Fruit fly (Drosophila melanogaster) whole organism, embryonic: ENCODE measurements around the gene CG4218.

Source experiments
- Adf1 ChIP-seq: fragments of 200-800 bp; sonication (Bioruptor generic); IDR thresholded peaks from 2 replicates; pipeline ENCODE4 v1.3.6; 2022; ENCODE audit warnings: missing biosample characterization, missing genetic modification characterization
- Asciz ChIP-seq: fragments of 200-800 bp; sonication (Bioruptor generic); optimal IDR thresholded peaks from 2 replicates; lab custom pipeline; 2017; ENCODE audit warnings: missing biosample characterization, mild to moderate bottlenecking, missing genetic modification characterization, missing genetic modification reagents
- CG11723 ChIP-seq: fragments of 200-800 bp; sonication (Bioruptor generic); optimal IDR thresholded peaks from 2 replicates; lab custom pipeline; 2017; ENCODE audit warnings: missing biosample characterization, mild to moderate bottlenecking, missing genetic modification characterization
- CG12942 ChIP-seq: fragments of 200-800 bp; sonication (Bioruptor generic); optimal IDR thresholded peaks from 3 replicates; lab custom pipeline; 2016; ENCODE audit warnings: missing biosample characterization, missing genetic modification characterization
- CG14860 ChIP-seq: fragments of 200-800 bp; sonication (Bioruptor generic); IDR thresholded peaks from 3 replicates; pipeline ENCODE4 v1.3.6; 2022; ENCODE audit warnings: missing biosample characterization, missing genetic modification characterization; ENCODE audit not compliant: partially characterized antibody
- CG15011 ChIP-seq: fragments of 200-800 bp; sonication (Bioruptor generic); optimal IDR thresholded peaks from 3 replicates; lab custom pipeline; 2018; ENCODE audit warnings: missing biosample characterization, mild to moderate bottlenecking, missing genetic modification characterization
- CG17359 ChIP-seq: fragments of 200-800 bp; sonication (Bioruptor generic); optimal IDR thresholded peaks from 3 replicates; lab custom pipeline; 2018; ENCODE audit warnings: missing biosample characterization, mild to moderate bottlenecking, missing genetic modification characterization, moderate library complexity
- CG17802 ChIP-seq: fragments of 200-800 bp; sonication (Bioruptor generic); optimal IDR thresholded peaks from 2 replicates; lab custom pipeline; 2018; ENCODE audit warnings: missing biosample characterization, mild to moderate bottlenecking, missing genetic modification characterization, moderate library complexity
- CG2116 ChIP-seq: fragments of 200-800 bp; sonication (Bioruptor generic); optimal IDR thresholded peaks from 3 replicates; lab custom pipeline; 2018; ENCODE audit warnings: missing biosample characterization, mild to moderate bottlenecking, missing genetic modification characterization
- CG2202 ChIP-seq: fragments of 200-800 bp; sonication (Bioruptor generic); optimal IDR thresholded peaks from 2 replicates; lab custom pipeline; 2018; ENCODE audit warnings: missing biosample characterization, mild to moderate bottlenecking, missing genetic modification characterization
- CG31224 ChIP-seq: fragments of 200-800 bp; sonication (Bioruptor generic); IDR thresholded peaks from 2 replicates; pipeline ENCODE4 v1.3.6; 2022; ENCODE audit warnings: missing biosample characterization, missing genetic modification characterization
- CG31365 ChIP-seq: fragments of 200-800 bp; sonication (Bioruptor generic); optimal IDR thresholded peaks from 2 replicates; lab custom pipeline; 2018; ENCODE audit warnings: missing biosample characterization, mild to moderate bottlenecking, missing genetic modification characterization
- CG33213 ChIP-seq: fragments of 200-800 bp; sonication (Bioruptor generic); optimal IDR thresholded peaks from 3 replicates; lab custom pipeline; 2016; ENCODE audit warnings: missing biosample characterization, missing genetic modification characterization
- CG4404 ChIP-seq: fragments of 200-800 bp; sonication (Bioruptor generic); IDR thresholded peaks from 2 replicates; pipeline ENCODE4 v1.3.6; 2022; ENCODE audit warnings: missing biosample characterization, missing genetic modification characterization
- CG5953 ChIP-seq: fragments of 200-800 bp; sonication (Bioruptor generic); IDR thresholded peaks from 2 replicates; pipeline ENCODE4 v1.3.6; 2022; ENCODE audit warnings: missing biosample characterization, missing genetic modification characterization
- CG6854 ChIP-seq: fragments of 200-800 bp; sonication (Bioruptor generic); optimal IDR thresholded peaks from 3 replicates; lab custom pipeline; 2017; ENCODE audit warnings: missing biosample characterization, mild to moderate bottlenecking, missing genetic modification characterization
- CG7271 ChIP-seq: fragments of 200-800 bp; sonication (Bioruptor generic); optimal IDR thresholded peaks from 2 replicates; lab custom pipeline; 2018; ENCODE audit warnings: missing biosample characterization, mild to moderate bottlenecking, missing genetic modification characterization, moderate library complexity
- CG7357 ChIP-seq: fragments of 200-800 bp; sonication (Bioruptor generic); IDR thresholded peaks from 3 replicates; pipeline ENCODE4 v1.3.6; 2022; ENCODE audit warnings: missing biosample characterization, missing genetic modification characterization
- CG8388 ChIP-seq: fragments of 200-800 bp; sonication (Bioruptor generic); optimal IDR thresholded peaks from 2 replicates; lab custom pipeline; 2019; ENCODE audit warnings: missing biosample characterization, mild to moderate bottlenecking, missing genetic modification characterization, moderate library complexity
- CG8924 ChIP-seq: fragments of 200-800 bp; optimal IDR thresholded peaks from 3 replicates; lab custom pipeline; 2019; ENCODE audit warnings: missing biosample characterization, mild to moderate bottlenecking, missing genetic modification characterization, moderate library complexity
- CG8944 ChIP-seq: fragments of 200-800 bp; sonication (Bioruptor generic); optimal IDR thresholded peaks from 3 replicates; lab custom pipeline; 2016; ENCODE audit warnings: missing biosample characterization, missing genetic modification characterization
- CG9727 ChIP-seq: fragments of 200-800 bp; sonication (Bioruptor generic); optimal IDR thresholded peaks from 3 replicates; lab custom pipeline; 2017; ENCODE audit warnings: missing biosample characterization, mild to moderate bottlenecking, missing genetic modification characterization
- CHES-1-like ChIP-seq: fragments of 200-800 bp; sonication (Bioruptor generic); optimal IDR thresholded peaks from 2 replicates; lab custom pipeline; 2016; ENCODE audit warnings: missing biosample characterization, missing genetic modification characterization
- Chrac-16 ChIP-seq: fragments of 200-800 bp; sonication (Bioruptor generic); optimal IDR thresholded peaks from 3 replicates; lab custom pipeline; 2016; ENCODE audit warnings: missing biosample characterization, missing genetic modification characterization
- CrebB ChIP-seq: fragments of 200-800 bp; sonication (Bioruptor generic); optimal IDR thresholded peaks from 3 replicates; lab custom pipeline; 2018; ENCODE audit warnings: missing biosample characterization, mild to moderate bottlenecking, missing genetic modification characterization
- Deaf1 ChIP-seq: fragments of 200-800 bp; optimal IDR thresholded peaks from 3 replicates; lab custom pipeline; 2019; ENCODE audit warnings: missing biosample characterization, mild to moderate bottlenecking, missing genetic modification characterization, moderate library complexity
- Drgx ChIP-seq: fragments of 200-800 bp; sonication (Bioruptor generic); IDR thresholded peaks from 2 replicates; pipeline ENCODE4 v1.3.6; 2022; ENCODE audit warnings: missing biosample characterization, missing genetic modification characterization
- Lim3 ChIP-seq: fragments of 200-800 bp; sonication (Bioruptor generic); IDR thresholded peaks from 2 replicates; pipeline ENCODE4 v1.3.6; 2022; ENCODE audit warnings: missing biosample characterization, missing genetic modification characterization
- Mes4 ChIP-seq: fragments of 200-800 bp; sonication (Bioruptor generic); optimal IDR thresholded peaks from 2 replicates; lab custom pipeline; 2016; ENCODE audit warnings: missing biosample characterization, missing genetic modification characterization
- Pdp1 ChIP-seq, 2 experiments: fragments of 200-800 bp; sonication (Bioruptor generic); optimal IDR thresholded peaks; 3 replicates each; lab custom pipeline; 2016; ENCODE audit warnings: missing biosample characterization in 2 of 2, missing genetic modification characterization in 2 of 2, mild to moderate bottlenecking in 1 of 2, moderate library complexity in 1 of 2
- ato ChIP-seq: fragments of 200-800 bp; sonication (Bioruptor generic); IDR thresholded peaks from 2 replicates; pipeline ENCODE4 v1.3.6; 2022; ENCODE audit warnings: missing biosample characterization, missing genetic modification characterization; ENCODE audit not compliant: partially characterized antibody
- cas ChIP-seq: fragments of 200-800 bp; sonication (Bioruptor generic); IDR thresholded peaks from 2 replicates; pipeline ENCODE4 v1.3.6; 2022; ENCODE audit warnings: missing biosample characterization, missing genetic modification characterization
- cato ChIP-seq: fragments of 200-800 bp; sonication (Bioruptor generic); optimal IDR thresholded peaks from 2 replicates; lab custom pipeline; 2016; ENCODE audit warnings: missing biosample characterization, missing genetic modification characterization, borderline replicate concordance
- crol ChIP-seq: fragments of 200-800 bp; sonication (Bioruptor generic); IDR thresholded peaks from 2 replicates; pipeline ENCODE4 v1.3.6; 2022; ENCODE audit warnings: missing biosample characterization, missing genetic modification characterization
- danr ChIP-seq: fragments of 200-800 bp; sonication (Bioruptor generic); IDR thresholded peaks from 2 replicates; pipeline ENCODE4 v1.3.6; 2022; ENCODE audit warnings: missing biosample characterization, missing genetic modification characterization
- disco-r ChIP-seq: fragments of 200-800 bp; sonication (Bioruptor generic); optimal IDR thresholded peaks from 2 replicates; lab custom pipeline; 2016; ENCODE audit warnings: missing biosample characterization, missing genetic modification characterization
- esg ChIP-seq: fragments of 200-800 bp; sonication (Bioruptor generic); conservative IDR thresholded peaks from 2 replicates; pipeline ENCODE4 v1.3.6; 2022; ENCODE audit warnings: missing biosample characterization, missing genetic modification characterization
- gcm ChIP-seq: fragments of 200-800 bp; sonication (Bioruptor generic); optimal IDR thresholded peaks from 2 replicates; lab custom pipeline; 2019; ENCODE audit warnings: missing biosample characterization, mild to moderate bottlenecking, missing genetic modification characterization, moderate library complexity
- luna ChIP-seq: fragments of 200-800 bp; sonication (Bioruptor generic); optimal IDR thresholded peaks from 2 replicates; lab custom pipeline; 2016; ENCODE audit warnings: missing biosample characterization, missing genetic modification characterization
- oc ChIP-seq: fragments of 200-800 bp; sonication (Bioruptor generic); optimal IDR thresholded peaks from 2 replicates; lab custom pipeline; 2018; ENCODE audit warnings: missing biosample characterization, mild to moderate bottlenecking, missing genetic modification characterization, moderate library complexity
- odd ChIP-seq: fragments of 200-800 bp; sonication (Bioruptor generic); optimal IDR thresholded peaks from 2 replicates; lab custom pipeline; 2017; ENCODE audit warnings: missing biosample characterization, mild to moderate bottlenecking, missing genetic modification characterization
- phol ChIP-seq: fragments of 200-800 bp; sonication (Bioruptor generic); optimal IDR thresholded peaks from 3 replicates; lab custom pipeline; 2018; ENCODE audit warnings: missing biosample characterization, mild to moderate bottlenecking, missing genetic modification characterization, moderate library complexity
- repo ChIP-seq: fragments of 200-800 bp; sonication (Bioruptor generic); optimal IDR thresholded peaks from 2 replicates; lab custom pipeline; 2016; ENCODE audit warnings: missing biosample characterization, missing genetic modification characterization
- ro ChIP-seq: fragments of 200-800 bp; sonication (Bioruptor generic); IDR thresholded peaks from 2 replicates; pipeline ENCODE4 v1.3.6; 2022; ENCODE audit warnings: missing biosample characterization, missing genetic modification characterization
- slou ChIP-seq: fragments of 200-800 bp; sonication (Bioruptor generic); optimal IDR thresholded peaks from 3 replicates; lab custom pipeline; 2016; ENCODE audit warnings: missing biosample characterization, missing genetic modification characterization
- sna ChIP-seq: fragments of 200-800 bp; sonication (Bioruptor generic); IDR thresholded peaks from 2 replicates; pipeline ENCODE4 v1.3.6; 2022; ENCODE audit warnings: missing biosample characterization, missing genetic modification characterization; ENCODE audit not compliant: partially characterized antibody
- so ChIP-seq: fragments of 200-800 bp; sonication (Bioruptor generic); IDR thresholded peaks from 3 replicates; pipeline ENCODE4 v1.3.6; 2022; ENCODE audit warnings: missing biosample characterization, missing genetic modification characterization
- sr ChIP-seq: fragments of 200-800 bp; sonication (Bioruptor generic); IDR thresholded peaks from 3 replicates; pipeline ENCODE4 v1.3.6; 2022; ENCODE audit warnings: missing biosample characterization, missing genetic modification characterization
- tx ChIP-seq: fragments of 200-800 bp; sonication (Bioruptor generic); optimal IDR thresholded peaks from 2 replicates; lab custom pipeline; 2016; ENCODE audit warnings: missing biosample characterization, missing genetic modification characterization
- wek ChIP-seq: fragments of 200-800 bp; sonication (Bioruptor generic); optimal IDR thresholded peaks from 3 replicates; lab custom pipeline; 2018; ENCODE audit warnings: missing biosample characterization, mild to moderate bottlenecking, missing genetic modification characterization, moderate library complexity
- zf30C ChIP-seq: fragments of 200-800 bp; sonication (Bioruptor generic); optimal IDR thresholded peaks from 3 replicates; lab custom pipeline; 2018; ENCODE audit warnings: missing biosample characterization, mild to moderate bottlenecking, missing genetic modification characterization

CG4218 gene

DNA sequence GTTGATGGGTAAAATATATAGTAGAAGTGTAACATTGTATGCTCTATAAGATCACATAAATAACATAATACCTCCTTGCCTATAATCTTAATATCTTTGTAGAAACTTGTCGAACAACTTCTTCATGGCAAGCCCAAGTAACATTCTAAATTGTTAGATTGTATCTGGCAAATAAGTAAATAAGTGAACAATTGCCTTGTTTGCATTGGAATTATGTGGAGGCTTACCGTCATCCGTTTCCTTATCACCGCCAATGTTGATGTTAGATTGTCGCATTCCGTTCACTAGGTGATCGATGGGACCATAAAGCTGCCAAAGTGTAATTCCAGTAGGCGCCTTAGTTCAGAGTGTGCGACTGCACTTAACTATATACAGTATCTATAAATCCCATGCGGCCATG lies 7.9 kb upstream of the CG4218 start (continued):
- peak; percentile 96 for TF ChIP-seq CG9727 (GFP tag; lab: Kevin White, UChicago)
- peak; percentile 58 for TF ChIP-seq disco-r
- TF ChIP-seq CG6854, result peak; percentile 57
- TF ChIP-seq CG7271, result peak; percentile 3
- TF ChIP-seq tx (GFP tag; lab: Kevin White, UChicago), result peak; percentile 69
- TF ChIP-seq cas (GFP tag; lab: Robert Waterston, UW), result no peak
- TF ChIP-seq luna (GFP tag; lab: Kevin White, UChicago), result no peak
- peak; percentile 57 for TF ChIP-seq CG31365 (tag; lab: Kevin White, UChicago)
- TF ChIP-seq cato (GFP tag; lab: Kevin White, UChicago), result peak; percentile 83
- TF ChIP-seq Chrac-16 (GFP tag; lab: Kevin White, UChicago), result no peak
- no peak for TF ChIP-seq Lim3 (GFP tag; lab: Robert Waterston, UW)
- TF ChIP-seq CHES-1-like (GFP tag; lab: Kevin White, UChicago), result peak; percentile 79
- no peak for TF ChIP-seq CG7357
- no peak for TF ChIP-seq phol (tag; lab: Kevin White, UChicago)
- peak; percentile 62 for TF ChIP-seq CG8388
- TF ChIP-seq CG8944 (GFP tag; lab: Kevin White, UChicago), result peak; percentile 85
- no peak for TF ChIP-seq ato (GFP tag; lab: Robert Waterston, UW)
- peak; percentile 83 for TF ChIP-seq Asciz (GFP tag; lab: Kevin White, UChicago)
- no peak for TF ChIP-seq crol
- peak; percentile 80 for TF ChIP-seq CG8924
- peak; percentile 86 for TF ChIP-seq repo (GFP tag; lab: Kevin White, UChicago)
- peak; percentile 97 for TF ChIP-seq CG2202 (tag; lab: Kevin White, UChicago)
- TF ChIP-seq CrebB (tag; lab: Kevin White, UChicago), result peak; percentile 77
- TF ChIP-seq oc (tag; lab: Kevin White, UChicago), result peak; percentile 83
- peak; percentile 77 for TF ChIP-seq CG2116 (GFP tag; lab: Kevin White, UChicago)
- peak; percentile 57 for TF ChIP-seq CG15011 (GFP tag; lab: Kevin White, UChicago)
- no peak for TF ChIP-seq sna
- TF ChIP-seq CG12942, result peak; percentile 76
- peak; percentile 88 for TF ChIP-seq gcm (GFP tag; lab: Kevin White, UChicago)
- TF ChIP-seq CG11723 (GFP tag; lab: Kevin White, UChicago), result peak; percentile 73
- TF ChIP-seq CG17359, result peak; percentile 85
- TF ChIP-seq Pdp1 (GFP tag; optimal IDR thresholded peaks at IDR 0.05; lab: Kevin White, UChicago), result peak; percentile 77 to 87
- peak; percentile 37; the same call in 1 of the 2 replicates for TF ChIP-seq ro (GFP tag; lab: Robert Waterston, UW)
- TF ChIP-seq so (GFP tag; lab: Robert Waterston, UW), result peak; percentile 89; the same call in 2 of the 3 replicates
- peak; percentile 64; the same call in 2 of the 3 replicates for TF ChIP-seq sr
- peak; percentile 25; the same call in 1 of the 2 replicates for TF ChIP-seq Adf1 (GFP tag; lab: Robert Waterston, UW)
- TF ChIP-seq CG14860 (GFP tag; lab: Robert Waterston, UW), result no peak
- TF ChIP-seq CG31224 (GFP tag; lab: Robert Waterston, UW), result no peak
- TF ChIP-seq slou (GFP tag; lab: Kevin White, UChicago), result peak; percentile 69
- no peak for TF ChIP-seq zf30C (GFP tag; lab: Kevin White, UChicago)
- no peak for TF ChIP-seq esg (GFP tag; lab: Robert Waterston, UW)
- TF ChIP-seq wek (GFP tag; lab: Kevin White, UChicago), result peak; percentile 92
- no peak for TF ChIP-seq CG17802 (tag; lab: Kevin White, UChicago)
- TF ChIP-seq Drgx (GFP tag; lab: Robert Waterston, UW), result peak; percentile 58
- TF ChIP-seq Deaf1 (tag; lab: Kevin White, UChicago), result peak; percentile 1
- peak; percentile 62 for TF ChIP-seq CG5953 (GFP tag; lab: Robert Waterston, UW)
- TF ChIP-seq CG33213 (GFP tag; lab: Kevin White, UChicago), result peak; percentile 96
- peak; percentile 45; the same call in 1 of the 2 replicates for TF ChIP-seq danr (GFP tag; lab: Robert Waterston, UW)
- peak; percentile 91 for TF ChIP-seq Mes4 (GFP tag; lab: Kevin White, UChicago)
- TF ChIP-seq CG4404 (GFP tag; lab: Robert Waterston, UW), result no peak
- peak; percentile 86 for TF ChIP-seq odd
